ENCODE assay signal across 5 worm cellular contexts in genomic region chrX:8255433-8255832, ce11.
TF ChIP-seq lines count a peak whose summit lies in the region.

No protein-coding gene starts in this region.

TF ChIP-seq in whole organism, L1 larva, 84 proteins besides CTCF, POLR2A, EP300 and RAD21:
- TF ChIP-seq lin-35 (GFP tag; optimal IDR thresholded peaks at IDR 0.05; lab: Kevin White, UChicago), result no peak
- TF ChIP-seq blmp-1 (tag; optimal IDR thresholded peaks at IDR 0.05; lab: Kevin White, UChicago), result peak; percentile 95
- TF ChIP-seq lin-14 (GFP tag; optimal IDR thresholded peaks at IDR 0.05; lab: Kevin White, UChicago), result peak; percentile 67
- no peak for TF ChIP-seq efl-1 (optimal IDR thresholded peaks at IDR 0.05; lab: Kevin White, UChicago)
- peak in 1 of 2 experiments; percentile 90 for TF ChIP-seq efl-1 (GFP tag; optimal IDR thresholded peaks at IDR 0.05 in 1 of 2; lab: Kevin White, UChicago)
- TF ChIP-seq elt-3 (tag; optimal IDR thresholded peaks at IDR 0.05; lab: Kevin White, UChicago), result peak in 1 of 6 experiments; percentile 70
- no peak for TF ChIP-seq pag-3 (tag; optimal IDR thresholded peaks at IDR 0.05; lab: Kevin White, UChicago; ENCODE audit: borderline replicate concordance, insufficient read depth)
- TF ChIP-seq skn-1 (tag; optimal IDR thresholded peaks at IDR 0.05; lab: Kevin White, UChicago), result peak; percentile 42
- peak; percentile 85 for TF ChIP-seq nhr-85 (tag; lab: Kevin White, UChicago)

TF ChIP-seq in whole organism, L2 larva, 48 proteins besides CTCF, POLR2A, EP300 and RAD21:
- no peak for TF ChIP-seq mbf-1 (tag; optimal IDR thresholded peaks at IDR 0.05; lab: Kevin White, UChicago)
- TF ChIP-seq blmp-1 (tag; optimal IDR thresholded peaks at IDR 0.05; lab: Kevin White, UChicago; ENCODE audit: insufficient read depth), result peak; percentile 93
- peak; percentile 7 for TF ChIP-seq sma-9 (GFP tag; optimal IDR thresholded peaks at IDR 0.05; lab: Kevin White, UChicago)
- TF ChIP-seq sma-9 (tag; optimal IDR thresholded peaks at IDR 0.05; lab: Kevin White, UChicago), result no peak
- peak; percentile 64 for TF ChIP-seq nhr-25 (tag; optimal IDR thresholded peaks at IDR 0.05; lab: Kevin White, UChicago)
- no peak for TF ChIP-seq crh-2 (tag; optimal IDR thresholded peaks at IDR 0.05; lab: Kevin White, UChicago)

TF ChIP-seq in whole organism, L3 larva, 47 proteins besides CTCF, POLR2A, EP300 and RAD21:
- TF ChIP-seq ztf-11 (tag; optimal IDR thresholded peaks at IDR 0.05; lab: Kevin White, UChicago) (no peak), unc-39 (tag; optimal IDR thresholded peaks at IDR 0.05; lab: Kevin White, UChicago) (no peak), nhr-23 (tag; optimal IDR thresholded peaks at IDR 0.05; lab: Kevin White, UChicago) (peak; percentile 15), ceh-16 (tag; optimal IDR thresholded peaks at IDR 0.05; lab: Kevin White, UChicago) (no peak), nhr-25 (tag; optimal IDR thresholded peaks at IDR 0.05; lab: Kevin White, UChicago) (peak; percentile 74)

TF ChIP-seq in whole organism, L4 larva, 104 proteins besides CTCF, POLR2A, EP300 and RAD21:
- TF ChIP-seq nhr-28 (tag; optimal IDR thresholded peaks at IDR 0.05; lab: Kevin White, UChicago) (peak; percentile 22), hlh-30 (tag; optimal IDR thresholded peaks at IDR 0.05; lab: Kevin White, UChicago; ENCODE audit: insufficient read depth) (peak; percentile 70), ctbp-1 (GFP tag; IDR thresholded peaks at IDR 0.05; lab: Robert Waterston, UW) (no peak), fos-1 (tag; optimal IDR thresholded peaks at IDR 0.05; lab: Kevin White, UChicago) (no peak), nhr-25 (tag; optimal IDR thresholded peaks at IDR 0.05; lab: Kevin White, UChicago; ENCODE audit: borderline replicate concordance, insufficient read depth) (peak; percentile 49), F10B5.3 (tag; optimal IDR thresholded peaks at IDR 0.05; lab: Kevin White, UChicago) (no peak), lin-1 (GFP tag; IDR thresholded peaks at IDR 0.05; lab: Robert Waterston, UW) (no peak), mdl-1 (tag; optimal IDR thresholded peaks at IDR 0.05; lab: Kevin White, UChicago) (peak in 1 of 2 experiments; percentile 31), unc-62 (GFP tag; optimal IDR thresholded peaks at IDR 0.05 in 1 of 2; lab: Kevin White, UChicago) (no peak), unc-62 (tag; optimal IDR thresholded peaks at IDR 0.05; lab: Kevin White, UChicago) (no peak), mxl-3 (GFP tag; optimal IDR thresholded peaks at IDR 0.05; lab: Kevin White, UChicago) (peak; percentile 48), dve-1 (tag; optimal IDR thresholded peaks at IDR 0.05; lab: Kevin White, UChicago; ENCODE audit: insufficient read depth) (no peak)

TF ChIP-seq in whole organism, mixed stage, embryonic, 35 proteins besides CTCF, POLR2A, EP300 and RAD21:
- no peak for TF ChIP-seq lsy-2 (tag; optimal IDR thresholded peaks at IDR 0.05; lab: Kevin White, UChicago)
- TF ChIP-seq hlh-1 (tag; optimal IDR thresholded peaks at IDR 0.05; lab: Kevin White, UChicago), result no peak
- TF ChIP-seq blmp-1 (tag; optimal IDR thresholded peaks at IDR 0.05; lab: Kevin White, UChicago), result peak; percentile 42

Comparison
In these comparisons a context has a peak if more than half of its experiments do, and no peak if none do; other contexts are left out.
1. Of the 29 proteins assayed by ChIP-seq in both whole organism, L4 larva and whole organism, L1 larva: peak only in whole organism, L4 larva: nhr-28; only in whole organism, L1 larva: skn-1; in both: none; in neither: 26; mixed calls (peak in some experiments, not most) for 1.